Fruit fly (Drosophila melanogaster) whole organism, prepupa: Measurements from ENCODE around the gene CG3368.
A peak's percentile ranks its signal among the peaks of the same experiment; 100 is the strongest.

Experiments used
- Blimp-1 ChIP-seq: fragments of 200-800 bp; sonication (Bioruptor generic); optimal IDR thresholded peaks from 3 replicates; lab custom pipeline; 2017; ENCODE audit warnings: missing biosample characterization, missing genetic modification characterization, mild to moderate bottlenecking, moderate library complexity, missing genetic modification reagents
- CG10631 ChIP-seq: fragments of 200-800 bp; sonication (Bioruptor generic); optimal IDR thresholded peaks from 2 replicates; lab custom pipeline; 2016; ENCODE audit warnings: missing biosample characterization, missing genetic modification characterization
- CG10669 ChIP-seq: fragments of 200-800 bp; sonication (Bioruptor generic); optimal IDR thresholded peaks from 3 replicates; lab custom pipeline; 2018; ENCODE audit warnings: missing biosample characterization, mild to moderate bottlenecking, missing genetic modification characterization, moderate library complexity
- CG11294 ChIP-seq: fragments of 200-800 bp; sonication (Bioruptor generic); IDR thresholded peaks from 2 replicates; pipeline ENCODE4 v1.3.6; 2022; ENCODE audit warnings: missing biosample characterization, missing genetic modification characterization
- CG11762 ChIP-seq: fragments of 200-800 bp; sonication (Bioruptor generic); optimal IDR thresholded peaks from 3 replicates; lab custom pipeline; 2016; ENCODE audit warnings: missing biosample characterization, missing genetic modification characterization; ENCODE audit not compliant: insufficient read depth
- CG11902 ChIP-seq: fragments of 200-800 bp; sonication (Bioruptor generic); optimal IDR thresholded peaks from 3 replicates; lab custom pipeline; 2016; ENCODE audit warnings: missing biosample characterization, missing genetic modification characterization
- CG15336 ChIP-seq: fragments of 200-800 bp; sonication (Bioruptor generic); IDR thresholded peaks from 2 replicates; pipeline ENCODE4 v1.3.6; 2022; ENCODE audit warnings: missing biosample characterization, missing genetic modification characterization
- CG1621 ChIP-seq: fragments of 200-800 bp; sonication (Bioruptor generic); optimal IDR thresholded peaks from 3 replicates; lab custom pipeline; 2018; ENCODE audit warnings: missing biosample characterization, mild to moderate bottlenecking, missing genetic modification characterization
- CG16779 ChIP-seq: fragments of 200-800 bp; sonication (Bioruptor generic); optimal IDR thresholded peaks from 3 replicates; lab custom pipeline; 2017; ENCODE audit warnings: missing biosample characterization, mild to moderate bottlenecking, missing genetic modification characterization
- CG32006 ChIP-seq: fragments of 200-800 bp; sonication (Bioruptor generic); optimal IDR thresholded peaks from 3 replicates; lab custom pipeline; 2017; ENCODE audit warnings: missing biosample characterization, mild to moderate bottlenecking, missing genetic modification characterization
- CG34406 ChIP-seq: fragments of 200-800 bp; sonication (Bioruptor generic); optimal IDR thresholded peaks from 3 replicates; lab custom pipeline; 2016; ENCODE audit warnings: missing biosample characterization, missing genetic modification characterization
- CG3919 ChIP-seq: fragments of 200-800 bp; sonication (Bioruptor generic); optimal IDR thresholded peaks from 3 replicates; lab custom pipeline; 2016; ENCODE audit warnings: missing biosample characterization, missing genetic modification characterization
- CG4318 ChIP-seq: fragments of 200-800 bp; sonication (Bioruptor generic); optimal IDR thresholded peaks from 3 replicates; lab custom pipeline; 2017; ENCODE audit warnings: missing biosample characterization, mild to moderate bottlenecking, missing genetic modification characterization
- CG6163 ChIP-seq: fragments of 200-800 bp; sonication (Bioruptor generic); IDR thresholded peaks from 3 replicates; pipeline ENCODE4 v1.3.6; 2022; ENCODE audit warnings: missing biosample characterization, missing genetic modification characterization
- CG6808 ChIP-seq: fragments of 200-800 bp; sonication (Bioruptor generic); optimal IDR thresholded peaks from 3 replicates; lab custom pipeline; 2017; ENCODE audit warnings: missing biosample characterization, missing genetic modification characterization, mild to moderate bottlenecking, moderate library complexity, missing genetic modification reagents
- CG7368 ChIP-seq: fragments of 200-800 bp; sonication (Bioruptor generic); optimal IDR thresholded peaks from 3 replicates; lab custom pipeline; 2016; ENCODE audit warnings: missing biosample characterization, missing genetic modification characterization
- CG8632 ChIP-seq: fragments of 200-800 bp; sonication (Bioruptor generic); optimal IDR thresholded peaks from 3 replicates; lab custom pipeline; 2016; ENCODE audit warnings: missing biosample characterization, missing genetic modification characterization
- CG9139 ChIP-seq: fragments of 200-800 bp; sonication (Bioruptor generic); optimal IDR thresholded peaks from 3 replicates; lab custom pipeline; 2017; ENCODE audit warnings: missing biosample characterization, mild to moderate bottlenecking, missing genetic modification characterization
- Eip75B ChIP-seq: fragments of 200-800 bp; sonication (Bioruptor generic); optimal IDR thresholded peaks from 3 replicates; lab custom pipeline; 2016; ENCODE audit warnings: missing biosample characterization, missing genetic modification characterization
- Eip78C ChIP-seq: fragments of 200-800 bp; sonication (Bioruptor generic); peaks from one replicate; lab custom pipeline; 2016; ENCODE audit warnings: missing biosample characterization, missing genetic modification characterization
- Eip93F ChIP-seq: fragments of 200-800 bp; sonication (Bioruptor generic); optimal IDR thresholded peaks from 2 replicates; lab custom pipeline; 2016; ENCODE audit warnings: missing biosample characterization, mild to moderate bottlenecking, missing genetic modification characterization
- Ets21C ChIP-seq: fragments of 200-800 bp; sonication (Bioruptor generic); optimal IDR thresholded peaks from 3 replicates; lab custom pipeline; 2016; ENCODE audit warnings: missing biosample characterization, missing genetic modification characterization
- Ets96B ChIP-seq: fragments of 200-800 bp; optimal IDR thresholded peaks from 2 replicates; lab custom pipeline; 2019; ENCODE audit warnings: missing biosample characterization, mild to moderate bottlenecking, missing genetic modification characterization, moderate library complexity
- Gug ChIP-seq: fragments of 200-800 bp; sonication (Bioruptor generic); IDR thresholded peaks from 2 replicates; pipeline ENCODE4 v1.3.6; 2022; ENCODE audit warnings: missing biosample characterization, missing genetic modification characterization
- Hr38 ChIP-seq: sonication (Bioruptor generic); optimal IDR thresholded peaks from 2 replicates; lab custom pipeline; 2016; ENCODE audit warnings: missing biosample characterization, missing genetic modification characterization
- Hr39 ChIP-seq: fragments of 200-800 bp; sonication (Bioruptor generic); optimal IDR thresholded peaks from 2 replicates; lab custom pipeline; 2016; ENCODE audit warnings: missing biosample characterization, missing genetic modification characterization
- Hr4 ChIP-seq: fragments of 200-800 bp; sonication (Bioruptor generic); optimal IDR thresholded peaks from 3 replicates; lab custom pipeline; 2016; ENCODE audit warnings: missing biosample characterization, missing genetic modification characterization
- Lpt ChIP-seq: fragments of 200-800 bp; sonication (Bioruptor generic); optimal IDR thresholded peaks from 3 replicates; lab custom pipeline; 2016; ENCODE audit warnings: missing biosample characterization, missing genetic modification characterization
- Met ChIP-seq: fragments of 200-800 bp; sonication (Bioruptor generic); optimal IDR thresholded peaks from 3 replicates; lab custom pipeline; 2016; ENCODE audit warnings: missing biosample characterization, missing genetic modification characterization
- OdsH ChIP-seq: fragments of 200-800 bp; sonication (Bioruptor generic); optimal IDR thresholded peaks from 3 replicates; lab custom pipeline; 2016; ENCODE audit warnings: missing biosample characterization, missing genetic modification characterization
- Sox102F ChIP-seq: fragments of 200-800 bp; sonication (Bioruptor generic); optimal IDR thresholded peaks from 2 replicates; lab custom pipeline; 2016; ENCODE audit warnings: missing biosample characterization, mild to moderate bottlenecking, missing genetic modification characterization
- Sox14 ChIP-seq: fragments of 200-800 bp; sonication (Bioruptor generic); optimal IDR thresholded peaks from 3 replicates; lab custom pipeline; 2016; ENCODE audit warnings: missing biosample characterization, missing genetic modification characterization
- Sox15 ChIP-seq: fragments of 200-800 bp; sonication (Bioruptor generic); optimal IDR thresholded peaks from 3 replicates; lab custom pipeline; 2016; ENCODE audit warnings: missing biosample characterization, missing genetic modification characterization
- acj6 ChIP-seq: fragments of 200-800 bp; sonication (Bioruptor generic); optimal IDR thresholded peaks from 3 replicates; lab custom pipeline; 2016; ENCODE audit warnings: missing biosample characterization, missing genetic modification characterization
- cyc ChIP-seq: fragments of 200-800 bp; sonication (Bioruptor generic); optimal IDR thresholded peaks from 3 replicates; lab custom pipeline; 2016; ENCODE audit warnings: missing biosample characterization, missing genetic modification characterization
- dac ChIP-seq: fragments of 200-800 bp; sonication (Bioruptor generic); optimal IDR thresholded peaks from 2 replicates; lab custom pipeline; 2017; ENCODE audit warnings: missing biosample characterization, mild to moderate bottlenecking, missing genetic modification characterization
- dsx ChIP-seq: fragments of 200-800 bp; optimal IDR thresholded peaks from 3 replicates; lab custom pipeline; 2019; ENCODE audit warnings: missing biosample characterization, mild to moderate bottlenecking, missing genetic modification characterization, moderate library complexity; ENCODE audit not compliant: poor library complexity, severe bottlenecking
- eg ChIP-seq: fragments of 200-800 bp; sonication (Bioruptor generic); IDR thresholded peaks from 3 replicates; pipeline ENCODE4 v1.3.6; 2022; ENCODE audit warnings: missing biosample characterization, missing genetic modification characterization
- esn ChIP-seq: fragments of 200-800 bp; sonication (Bioruptor generic); optimal IDR thresholded peaks from 2 replicates; lab custom pipeline; 2016; ENCODE audit warnings: missing biosample characterization, mild to moderate bottlenecking, missing genetic modification characterization, moderate library complexity
- fd59A ChIP-seq: fragments of 200-800 bp; sonication (Bioruptor generic); optimal IDR thresholded peaks from 2 replicates; lab custom pipeline; 2017; ENCODE audit warnings: missing biosample characterization, mild to moderate bottlenecking, missing genetic modification characterization, missing genetic modification reagents
- fkh ChIP-seq: fragments of 200-800 bp; sonication (Bioruptor generic); optimal IDR thresholded peaks from 3 replicates; lab custom pipeline; 2017; ENCODE audit warnings: missing biosample characterization, mild to moderate bottlenecking, missing genetic modification characterization, moderate library complexity
- lz ChIP-seq: fragments of 200-800 bp; sonication (Bioruptor generic); optimal IDR thresholded peaks from 3 replicates; lab custom pipeline; 2016; ENCODE audit warnings: missing biosample characterization, missing genetic modification characterization
- net ChIP-seq: fragments of 200-800 bp; sonication (Bioruptor generic); optimal IDR thresholded peaks from 3 replicates; lab custom pipeline; 2016; ENCODE audit warnings: missing biosample characterization, missing genetic modification characterization
- pdm3 ChIP-seq: fragments of 200-800 bp; sonication (Bioruptor generic); optimal IDR thresholded peaks from 3 replicates; lab custom pipeline; 2016; ENCODE audit warnings: missing biosample characterization, missing genetic modification characterization
- salr ChIP-seq, 2 experiments: fragments of 200-800 bp; sonication (Bioruptor generic); optimal IDR thresholded peaks; 3 replicates each; lab custom pipeline; 2016 to 2018; ENCODE audit warnings: missing biosample characterization in 2 of 2, missing genetic modification characterization in 2 of 2, mild to moderate bottlenecking in 1 of 2
- spab ChIP-seq: fragments of 200-800 bp; sonication (Bioruptor generic); optimal IDR thresholded peaks from 2 replicates; lab custom pipeline; 2017; ENCODE audit warnings: missing biosample characterization, mild to moderate bottlenecking, missing genetic modification characterization, missing genetic modification reagents
- ss ChIP-seq, 2 experiments: fragments of 200-800 bp; sonication (Bioruptor generic); optimal IDR thresholded peaks; 2 replicates in 1 of 2; 3 replicates in 1 of 2; lab custom pipeline; 2017 to 2018; ENCODE audit warnings: mild to moderate bottlenecking in 2 of 2, missing biosample characterization in 2 of 2, missing genetic modification characterization in 2 of 2, moderate library complexity in 1 of 2
- svp ChIP-seq: fragments of 200-800 bp; sonication (Bioruptor generic); peaks from one replicate; lab custom pipeline; 2016; ENCODE audit warnings: missing biosample characterization, missing genetic modification characterization
- topi ChIP-seq: fragments of 200-800 bp; sonication (Bioruptor generic); optimal IDR thresholded peaks from 3 replicates; lab custom pipeline; 2016; ENCODE audit warnings: missing biosample characterization, missing genetic modification characterization
- vri ChIP-seq: fragments of 200-800 bp; sonication (Bioruptor generic); optimal IDR thresholded peaks from 3 replicates; lab custom pipeline; 2016; ENCODE audit warnings: missing biosample characterization, mild to moderate bottlenecking, missing genetic modification characterization

Gene CG3368

DNA sequence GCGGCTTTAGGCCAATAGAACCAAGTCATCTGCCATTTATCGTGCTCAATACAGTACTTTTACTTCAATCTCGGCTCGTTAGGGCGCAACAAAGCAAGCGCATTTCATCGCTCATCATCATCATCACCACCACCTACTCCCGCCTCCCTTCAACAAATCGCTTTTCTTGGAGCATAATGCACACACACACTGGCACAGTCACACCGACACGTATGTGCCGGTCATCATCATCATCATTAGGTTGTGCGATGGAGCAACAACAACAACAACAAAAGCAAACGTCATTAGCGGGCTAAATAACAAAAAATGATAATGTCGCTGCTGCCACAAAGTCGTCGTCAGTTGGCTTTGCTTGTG lies 38.2 kb upstream of the CG3368 start:
- peak; percentile 68 for TF ChIP-seq dsx (GFP tag; lab: Kevin White, UChicago)
- no peak for TF ChIP-seq Eip93F (GFP tag; lab: Kevin White, UChicago)

DNA sequence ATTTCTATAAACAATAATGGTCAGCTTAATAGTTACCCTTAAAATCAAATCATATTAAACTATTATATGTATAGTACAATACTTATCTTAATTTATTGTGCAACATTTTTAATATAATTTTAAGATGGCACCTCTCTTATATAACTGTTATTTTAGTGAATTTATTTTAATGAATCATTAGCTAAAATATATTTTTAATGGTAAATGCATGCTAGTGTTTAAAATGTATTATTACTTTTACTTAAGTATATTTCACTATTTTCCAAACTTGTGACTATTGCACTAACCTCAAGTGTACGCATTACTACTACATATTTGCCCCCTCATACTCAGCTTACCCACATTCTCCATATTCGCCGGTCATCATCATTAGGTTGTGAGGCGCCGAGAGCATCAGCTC lies 37.3 kb upstream of the CG3368 start:
- peak; percentile 40 for TF ChIP-seq pdm3 (GFP tag; lab: Kevin White, UChicago)
- no peak for TF ChIP-seq vri
- TF ChIP-seq CG3919 (GFP tag; lab: Kevin White, UChicago), result peak; percentile 54
- TF ChIP-seq CG6163 (GFP tag; lab: Robert Waterston, UW), result peak; percentile 48; the same call in 1 of the 3 replicates
- no peak for TF ChIP-seq Eip93F (GFP tag; lab: Kevin White, UChicago)
- no peak for TF ChIP-seq Met (GFP tag; lab: Kevin White, UChicago)
- TF ChIP-seq CG9139, result peak; percentile 49
- TF ChIP-seq Hr39 (GFP tag; lab: Kevin White, UChicago), result no peak
- no peak for TF ChIP-seq Sox102F (GFP tag; lab: Kevin White, UChicago)
- TF ChIP-seq CG32006 (GFP tag; lab: Kevin White, UChicago), result peak; percentile 75
- peak in 1 of 2 experiments; percentile 75 for TF ChIP-seq salr (GFP tag; optimal IDR thresholded peaks at IDR 0.05; lab: Kevin White, UChicago)
- peak; percentile 42 for TF ChIP-seq esn (GFP tag; lab: Kevin White, UChicago)
- TF ChIP-seq net (GFP tag; lab: Kevin White, UChicago), result peak; percentile 65
- peak; percentile 15 for TF ChIP-seq CG7368 (GFP tag; lab: Kevin White, UChicago)
- TF ChIP-seq fkh (GFP tag; lab: Kevin White, UChicago), result no peak
- TF ChIP-seq CG10631 (GFP tag; lab: Kevin White, UChicago), result peak; percentile 62
- TF ChIP-seq CG11902 (GFP tag; lab: Kevin White, UChicago), result no peak
- TF ChIP-seq Eip78C, result peak; percentile 89
- TF ChIP-seq Ets96B (tag; lab: Kevin White, UChicago), result peak; percentile 82
- TF ChIP-seq topi, result no peak
- peak; percentile 43 to 77 for TF ChIP-seq ss (GFP tag; optimal IDR thresholded peaks at IDR 0.05; lab: Kevin White, UChicago)
- TF ChIP-seq CG10669 (GFP tag; lab: Kevin White, UChicago), result peak; percentile 48
- TF ChIP-seq dsx (GFP tag; lab: Kevin White, UChicago), result peak; percentile 87
- TF ChIP-seq Gug (GFP tag; lab: Robert Waterston, UW), result peak; percentile 49
- TF ChIP-seq svp, result peak; percentile 63
- no peak for TF ChIP-seq cyc
- peak; percentile 15 for TF ChIP-seq CG16779 (tag; lab: Kevin White, UChicago)
- no peak for TF ChIP-seq Blimp-1 (GFP tag; lab: Kevin White, UChicago)
- TF ChIP-seq OdsH (GFP tag; lab: Kevin White, UChicago), result peak; percentile 54
- TF ChIP-seq eg (GFP tag; lab: Robert Waterston, UW), result peak; percentile 73
- TF ChIP-seq Hr4 (GFP tag; lab: Kevin White, UChicago), result peak; percentile 44
- TF ChIP-seq fd59A, result peak; percentile 45
- peak; percentile 56 for TF ChIP-seq spab (GFP tag; lab: Kevin White, UChicago)
- no peak for TF ChIP-seq CG4318
- TF ChIP-seq CG34406 (GFP tag; lab: Kevin White, UChicago), result peak; percentile 52
- no peak for TF ChIP-seq lz (GFP tag; lab: Kevin White, UChicago)
- TF ChIP-seq CG11762 (GFP tag; lab: Kevin White, UChicago), result peak; percentile 39
- TF ChIP-seq acj6 (GFP tag; lab: Kevin White, UChicago), result peak; percentile 54
- TF ChIP-seq Ets21C (GFP tag; lab: Kevin White, UChicago), result no peak
- TF ChIP-seq CG15336, result peak; percentile 87
- TF ChIP-seq Hr38, result no peak
- no peak for TF ChIP-seq Eip75B (GFP tag; lab: Kevin White, UChicago)
- peak; percentile 51 for TF ChIP-seq CG8632 (GFP tag; lab: Kevin White, UChicago)
- no peak for TF ChIP-seq Sox15 (GFP tag; lab: Kevin White, UChicago)
- TF ChIP-seq CG1621 (tag; lab: Kevin White, UChicago), result no peak
- TF ChIP-seq Lpt (GFP tag; lab: Kevin White, UChicago), result peak; percentile 31
- TF ChIP-seq CG11294 (GFP tag; lab: Robert Waterston, UW), result peak; percentile 12; the same call in 1 of the 2 replicates
- TF ChIP-seq dac (GFP tag; lab: Kevin White, UChicago), result no peak
- TF ChIP-seq Sox14, result no peak
- TF ChIP-seq CG6808 (GFP tag; lab: Kevin White, UChicago), result peak; percentile 70
